Fruit fly (Drosophila melanogaster) whole organism, embryonic: Measurements from ENCODE around the gene CG8006.

ENCODE experiments used
- ATbp ChIP-seq: fragments of 200-800 bp; sonication (Bioruptor generic); optimal IDR thresholded peaks from 2 replicates; lab custom pipeline; 2017; ENCODE audit warnings: missing biosample characterization, mild to moderate bottlenecking, missing genetic modification characterization, missing genetic modification reagents
- Atf6 ChIP-seq: fragments of 200-800 bp; sonication (Bioruptor generic); IDR thresholded peaks from 2 replicates; pipeline ENCODE4 v1.3.6; 2022; ENCODE audit warnings: missing biosample characterization, missing genetic modification characterization
- B-H2 ChIP-seq: fragments of 200-800 bp; sonication (Bioruptor generic); optimal IDR thresholded peaks from 2 replicates; lab custom pipeline; 2018; ENCODE audit warnings: missing biosample characterization, mild to moderate bottlenecking, missing genetic modification characterization
- BEAF-32 ChIP-seq: fragments of 200-800 bp; sonication (Bioruptor generic); optimal IDR thresholded peaks from 3 replicates; lab custom pipeline; 2017; ENCODE audit warnings: missing biosample characterization, missing genetic modification characterization, mild to moderate bottlenecking, moderate library complexity, missing genetic modification reagents
- Bgb ChIP-seq: fragments of 200-800 bp; sonication (Bioruptor generic); IDR thresholded peaks from 2 replicates; pipeline ENCODE4 v1.3.6; 2022; ENCODE audit warnings: missing biosample characterization, missing genetic modification characterization; ENCODE audit not compliant: partially characterized antibody
- C15 ChIP-seq: fragments of 200-800 bp; sonication (Bioruptor generic); IDR thresholded peaks from 3 replicates; pipeline ENCODE4 v1.3.6; 2022; ENCODE audit warnings: missing biosample characterization, missing genetic modification characterization
- CG1024 ChIP-seq: fragments of 200-800 bp; sonication (Bioruptor generic); IDR thresholded peaks from 2 replicates; pipeline ENCODE4 v1.3.6; 2022; ENCODE audit warnings: missing biosample characterization, missing genetic modification characterization
- CG11093 ChIP-seq: fragments of 200-800 bp; sonication (Bioruptor generic); IDR thresholded peaks from 3 replicates; pipeline ENCODE4 v1.3.6; 2022; ENCODE audit warnings: missing biosample characterization, missing genetic modification characterization
- CG11560 ChIP-seq: fragments of 200-800 bp; sonication (Bioruptor generic); IDR thresholded peaks from 3 replicates; pipeline ENCODE4 v1.3.6; 2022; ENCODE audit warnings: missing biosample characterization, missing genetic modification characterization
- CG12219 ChIP-seq: fragments of 200-800 bp; sonication (Bioruptor generic); optimal IDR thresholded peaks from 3 replicates; lab custom pipeline; 2018; ENCODE audit warnings: missing biosample characterization, mild to moderate bottlenecking, missing genetic modification characterization
- CG13287 ChIP-seq: fragments of 200-800 bp; sonication (Bioruptor generic); IDR thresholded peaks from 2 replicates; pipeline ENCODE4 v1.3.6; 2022; ENCODE audit warnings: missing biosample characterization, missing genetic modification characterization; ENCODE audit not compliant: partially characterized antibody
- CG13775 ChIP-seq: fragments of 200-800 bp; sonication (Bioruptor generic); optimal IDR thresholded peaks from 3 replicates; lab custom pipeline; 2017; ENCODE audit warnings: missing biosample characterization, mild to moderate bottlenecking, missing genetic modification characterization
- CG14710 ChIP-seq: fragments of 200-800 bp; sonication (Bioruptor generic); optimal IDR thresholded peaks from 3 replicates; lab custom pipeline; 2019; ENCODE audit warnings: missing biosample characterization, mild to moderate bottlenecking, missing genetic modification characterization, moderate library complexity
- CG18011 ChIP-seq: fragments of 200-800 bp; sonication (Bioruptor generic); optimal IDR thresholded peaks from 2 replicates; lab custom pipeline; 2017; ENCODE audit warnings: missing biosample characterization, missing genetic modification characterization, mild to moderate bottlenecking, moderate library complexity, missing genotype
- CG4617 ChIP-seq: fragments of 200-800 bp; sonication (Bioruptor generic); optimal IDR thresholded peaks from 3 replicates; lab custom pipeline; 2016; ENCODE audit warnings: missing biosample characterization, missing genetic modification characterization, borderline replicate concordance
- CG8290 ChIP-seq, 3 experiments: fragments of 200-800 bp; sonication (Bioruptor generic); optimal IDR thresholded peaks; 2 replicates each; lab custom pipeline; 2016 to 2019; ENCODE audit warnings: missing biosample characterization in 3 of 3, missing genetic modification characterization in 3 of 3, mild to moderate bottlenecking in 2 of 3, moderate library complexity in 1 of 3
- CkIIα-i1 ChIP-seq: fragments of 200-800 bp; sonication (Bioruptor generic); IDR thresholded peaks from 2 replicates; pipeline ENCODE4 v1.3.6; 2022; ENCODE audit warnings: missing biosample characterization, missing genetic modification characterization
- Dek ChIP-seq: fragments of 200-800 bp; sonication (Bioruptor generic); optimal IDR thresholded peaks from 3 replicates; lab custom pipeline; 2019; ENCODE audit warnings: missing biosample characterization, mild to moderate bottlenecking, missing genetic modification characterization, moderate library complexity
- E2f2 ChIP-seq: fragments of 200-800 bp; sonication (Bioruptor generic); IDR thresholded peaks from 2 replicates; pipeline ENCODE4 v1.3.6; 2022; ENCODE audit warnings: missing biosample characterization, missing genetic modification characterization
- Eip74EF ChIP-seq, 2 experiments: fragments of 200-800 bp in 1 of 2; fragments of >200 bp in 1 of 2; sonication (Bioruptor generic) in 1 of 2; optimal IDR thresholded peaks; 2 replicates each; lab custom pipeline; 2017 to 2019; ENCODE audit warnings: missing biosample characterization in 2 of 2, missing genetic modification characterization in 2 of 2, mild to moderate bottlenecking in 1 of 2, moderate library complexity in 1 of 2
- Elba2 ChIP-seq: fragments of 200-800 bp; sonication (Bioruptor generic); optimal IDR thresholded peaks from 3 replicates; lab custom pipeline; 2016; ENCODE audit warnings: missing biosample characterization, missing genetic modification characterization
- Gug ChIP-seq: fragments of 200-800 bp; sonication (Bioruptor generic); IDR thresholded peaks from 4 replicates; pipeline ENCODE4 v1.3.6; 2022; ENCODE audit warnings: missing biosample characterization, missing genetic modification characterization
- HLHmδ ChIP-seq: fragments of 200-800 bp; sonication (Bioruptor generic); optimal IDR thresholded peaks from 2 replicates; lab custom pipeline; 2018; ENCODE audit warnings: missing biosample characterization, mild to moderate bottlenecking, missing genetic modification characterization, moderate library complexity
- Hmx ChIP-seq: fragments of 200-800 bp; sonication (Bioruptor generic); optimal IDR thresholded peaks from 2 replicates; lab custom pipeline; 2016; ENCODE audit warnings: missing biosample characterization, missing genetic modification characterization
- Med ChIP-seq: fragments of 200-800 bp; sonication (Bioruptor generic); peaks from one replicate; lab custom pipeline; 2016; ENCODE audit warnings: missing biosample characterization, missing genetic modification characterization, mild to moderate bottlenecking, inconsistent platforms, moderate library complexity
- NK7.1 ChIP-seq: fragments of 200-800 bp; sonication (Bioruptor generic); optimal IDR thresholded peaks from 3 replicates; lab custom pipeline; 2016; ENCODE audit warnings: missing biosample characterization, missing genetic modification characterization
- Ptx1 ChIP-seq: fragments of 200-800 bp; sonication (Bioruptor generic); IDR thresholded peaks from 2 replicates; pipeline ENCODE4 v1.3.6; 2022; ENCODE audit warnings: missing biosample characterization, missing genetic modification characterization
- Ravus ChIP-seq: fragments of 200-800 bp; sonication (Bioruptor generic); IDR thresholded peaks from 2 replicates; pipeline ENCODE4 v1.3.6; 2022; ENCODE audit warnings: missing biosample characterization, missing genetic modification characterization
- Sox100B ChIP-seq: fragments of 200-800 bp; sonication (Bioruptor generic); optimal IDR thresholded peaks from 3 replicates; lab custom pipeline; 2018; ENCODE audit warnings: missing biosample characterization, mild to moderate bottlenecking, missing genetic modification characterization
- Spps ChIP-seq: fragments of 200-800 bp; sonication (Bioruptor generic); optimal IDR thresholded peaks from 2 replicates; lab custom pipeline; 2018; ENCODE audit warnings: missing biosample characterization, mild to moderate bottlenecking, missing genetic modification characterization
- ab ChIP-seq: fragments of 200-800 bp; sonication (Bioruptor generic); optimal IDR thresholded peaks from 2 replicates; lab custom pipeline; 2016; ENCODE audit warnings: missing biosample characterization, missing genetic modification characterization
- btn ChIP-seq: fragments of 200-800 bp; sonication (Bioruptor generic); optimal IDR thresholded peaks from 2 replicates; lab custom pipeline; 2016; ENCODE audit warnings: missing biosample characterization, missing genetic modification characterization
- corto ChIP-seq: fragments of 200-800 bp; sonication (Bioruptor generic); optimal IDR thresholded peaks from 2 replicates; lab custom pipeline; 2016; ENCODE audit warnings: missing biosample characterization, mild to moderate bottlenecking, missing genetic modification characterization, moderate library complexity
- cwo ChIP-seq: fragments of 200-800 bp; sonication (Bioruptor generic); optimal IDR thresholded peaks from 3 replicates; lab custom pipeline; 2017; ENCODE audit warnings: missing biosample characterization, missing genetic modification characterization, mild to moderate bottlenecking, moderate library complexity, missing genetic modification reagents
- da ChIP-seq: fragments of 200-800 bp; sonication (Bioruptor generic); optimal IDR thresholded peaks from 2 replicates; lab custom pipeline; 2016; ENCODE audit warnings: missing biosample characterization, missing genetic modification characterization
- eve ChIP-seq, 2 experiments: fragments of >200 bp; optimal IDR thresholded peaks; 2 replicates each; lab custom pipeline; 2017; ENCODE audit warnings: missing biosample characterization in 2 of 2, missing genetic modification characterization in 2 of 2
- gcm ChIP-seq: fragments of 200-800 bp; sonication (Bioruptor generic); optimal IDR thresholded peaks from 2 replicates; lab custom pipeline; 2019; ENCODE audit warnings: missing biosample characterization, mild to moderate bottlenecking, missing genetic modification characterization, moderate library complexity
- ham ChIP-seq: fragments of 200-800 bp; sonication (Bioruptor generic); IDR thresholded peaks from 2 replicates; pipeline ENCODE4 v1.3.6; 2022; ENCODE audit warnings: missing biosample characterization, missing genetic modification characterization
- hb ChIP-seq: fragments of 200-800 bp; sonication (Bioruptor generic); IDR thresholded peaks from 3 replicates; pipeline ENCODE4 v1.3.6; 2022; ENCODE audit warnings: missing biosample characterization, missing genetic modification characterization; ENCODE audit not compliant: partially characterized antibody
- lbe ChIP-seq: fragments of 200-800 bp; sonication (Bioruptor generic); optimal IDR thresholded peaks from 2 replicates; lab custom pipeline; 2016; ENCODE audit warnings: missing biosample characterization, mild to moderate bottlenecking, missing genetic modification characterization
- pros ChIP-seq: fragments of 200-800 bp; sonication (Bioruptor generic); optimal IDR thresholded peaks from 3 replicates; lab custom pipeline; 2019; ENCODE audit warnings: missing biosample characterization, mild to moderate bottlenecking, missing genetic modification characterization, moderate library complexity
- pum ChIP-seq: fragments of 200-800 bp; sonication (Bioruptor generic); optimal IDR thresholded peaks from 2 replicates; lab custom pipeline; 2016; ENCODE audit warnings: missing biosample characterization, missing genetic modification characterization
- pzg ChIP-seq: fragments of 200-800 bp; sonication (Bioruptor generic); optimal IDR thresholded peaks from 3 replicates; lab custom pipeline; 2018; ENCODE audit warnings: missing biosample characterization, mild to moderate bottlenecking, missing genetic modification characterization, moderate library complexity
- schlank ChIP-seq: fragments of 200-800 bp; sonication (Bioruptor generic); optimal IDR thresholded peaks from 2 replicates; lab custom pipeline; 2018; ENCODE audit warnings: missing biosample characterization, mild to moderate bottlenecking, missing genetic modification characterization
- ssp ChIP-seq: fragments of 200-800 bp; sonication (Bioruptor generic); IDR thresholded peaks from 2 replicates; pipeline ENCODE4 v1.3.6; 2022; ENCODE audit warnings: missing biosample characterization, missing genetic modification characterization
- stwl ChIP-seq: fragments of 200-800 bp; sonication (Bioruptor generic); optimal IDR thresholded peaks from 3 replicates; lab custom pipeline; 2018; ENCODE audit warnings: missing biosample characterization, mild to moderate bottlenecking, missing genetic modification characterization, moderate library complexity
- trem ChIP-seq: fragments of 200-800 bp; optimal IDR thresholded peaks from 3 replicates; lab custom pipeline; 2019; ENCODE audit warnings: missing biosample characterization, mild to moderate bottlenecking, missing genetic modification characterization, moderate library complexity
- tup ChIP-seq: fragments of 200-800 bp; sonication (Bioruptor generic); optimal IDR thresholded peaks from 2 replicates; lab custom pipeline; 2016; ENCODE audit warnings: missing biosample characterization, mild to moderate bottlenecking, missing genetic modification characterization, moderate library complexity
- unpg ChIP-seq: fragments of 200-800 bp; sonication (Bioruptor generic); optimal IDR thresholded peaks from 3 replicates; lab custom pipeline; 2018; ENCODE audit warnings: missing biosample characterization, mild to moderate bottlenecking, missing genetic modification characterization, moderate library complexity

Gene CG8006

dm6 chr3L:8191042-8191613 lies 20.6 kb upstream of the CG8006 start, which contains the start of gene MED24 (continued):
- peak; percentile 32 for TF ChIP-seq trem (tag; lab: Kevin White, UChicago)
- TF ChIP-seq Atf6 (GFP tag; lab: Robert Waterston, UW), result no peak
- no peak for TF ChIP-seq HLHmδ (GFP tag; lab: Kevin White, UChicago)
- no peak for TF ChIP-seq Spps
- TF ChIP-seq CG13287 (GFP tag; lab: Robert Waterston, UW), result no peak; the same call in 1 of the 2 replicates
- TF ChIP-seq Gug (GFP tag; lab: Robert Waterston, UW), result no peak
- TF ChIP-seq CG11093 (GFP tag; lab: Robert Waterston, UW), result no peak
- no peak for TF ChIP-seq btn (GFP tag; lab: Kevin White, UChicago)
- TF ChIP-seq ssp (GFP tag; lab: Robert Waterston, UW), result no peak
- peak; percentile 17 for TF ChIP-seq BEAF-32
- no peak for TF ChIP-seq da (GFP tag; lab: Kevin White, UChicago)
- no peak for TF ChIP-seq tup
- TF ChIP-seq C15 (GFP tag; lab: Robert Waterston, UW), result no peak
- no peak for TF ChIP-seq pum (GFP tag; lab: Kevin White, UChicago)
- TF ChIP-seq unpg (GFP tag; lab: Kevin White, UChicago), result no peak
- no peak for TF ChIP-seq Eip74EF (GFP tag; optimal IDR thresholded peaks at IDR 0.05; lab: Kevin White, UChicago)
- TF ChIP-seq CG4617 (GFP tag; lab: Kevin White, UChicago), result peak; percentile 82
- no peak for TF ChIP-seq eve (GFP tag; optimal IDR thresholded peaks at IDR 0.05; lab: Kevin White, UChicago)
- TF ChIP-seq ab (GFP tag; lab: Kevin White, UChicago), result no peak
- no peak for TF ChIP-seq CG12219
- TF ChIP-seq Sox100B (GFP tag; lab: Kevin White, UChicago), result no peak
- no peak for TF ChIP-seq Dek (tag; lab: Kevin White, UChicago)
- no peak for TF ChIP-seq CkIIα-i1 (GFP tag; lab: Robert Waterston, UW)
- TF ChIP-seq E2f2 (GFP tag; lab: Robert Waterston, UW), result peak; percentile 84
- TF ChIP-seq B-H2 (GFP tag; lab: Kevin White, UChicago), result peak; percentile 16
- TF ChIP-seq CG11560, result no peak
- peak; percentile 38 for TF ChIP-seq CG14710
- TF ChIP-seq stwl (tag; lab: Kevin White, UChicago), result peak; percentile 82
- TF ChIP-seq CG13775, result no peak
- TF ChIP-seq gcm, result no peak
- TF ChIP-seq CG8290 (GFP tag; optimal IDR thresholded peaks at IDR 0.05; lab: Kevin White, UChicago), result no peak
- no peak for TF ChIP-seq CG8290 (tag; optimal IDR thresholded peaks at IDR 0.05; lab: Kevin White, UChicago)
- peak; percentile 12; the same call in 1 of the 2 replicates for TF ChIP-seq Bgb (GFP tag; lab: Robert Waterston, UW)
- TF ChIP-seq NK7.1, result no peak
- TF ChIP-seq corto (GFP tag; lab: Kevin White, UChicago), result no peak
- no peak for TF ChIP-seq Elba2 (GFP tag; lab: Kevin White, UChicago)
- no peak for TF ChIP-seq hb
- no peak for TF ChIP-seq Med
- TF ChIP-seq Hmx (GFP tag; lab: Kevin White, UChicago), result no peak
- TF ChIP-seq ATbp, result no peak
- peak; percentile 47 for TF ChIP-seq pzg (GFP tag; lab: Kevin White, UChicago)
- TF ChIP-seq CG18011, result no peak
- TF ChIP-seq cwo (GFP tag; lab: Kevin White, UChicago), result no peak
- TF ChIP-seq lbe, result peak; percentile 15
- TF ChIP-seq ham (GFP tag; lab: Robert Waterston, UW), result no peak
- no peak for TF ChIP-seq Ptx1 (GFP tag; lab: Robert Waterston, UW)
- TF ChIP-seq Ravus (GFP tag; lab: Robert Waterston, UW), result no peak
- no peak for TF ChIP-seq pros (GFP tag; lab: Kevin White, UChicago)
- TF ChIP-seq CG1024, result no peak
- TF ChIP-seq schlank (tag; lab: Kevin White, UChicago), result no peak
